Fruit fly (Drosophila melanogaster) whole organism, embryonic: ENCODE results near the gene AhcyL1.
A peak's percentile ranks its signal among the peaks of the same experiment; 100 is the strongest.

ENCODE experiments used
- B-H1 ChIP-seq: fragments of 200-800 bp; sonication (Bioruptor generic); IDR thresholded peaks from 3 replicates; pipeline ENCODE4 v1.3.6; 2022; ENCODE audit warnings: missing biosample characterization, missing genetic modification characterization
- BEAF-32 ChIP-seq: fragments of 200-800 bp; sonication (Bioruptor generic); optimal IDR thresholded peaks from 3 replicates; lab custom pipeline; 2017; ENCODE audit warnings: missing biosample characterization, missing genetic modification characterization, mild to moderate bottlenecking, moderate library complexity, missing genetic modification reagents
- CG10959 ChIP-seq: fragments of 200-800 bp; sonication (Bioruptor generic); IDR thresholded peaks from 2 replicates; pipeline ENCODE4 v1.3.6; 2022; ENCODE audit warnings: missing biosample characterization, missing genetic modification characterization
- CG12219 ChIP-seq: fragments of 200-800 bp; sonication (Bioruptor generic); optimal IDR thresholded peaks from 3 replicates; lab custom pipeline; 2018; ENCODE audit warnings: missing biosample characterization, mild to moderate bottlenecking, missing genetic modification characterization
- CG12744 ChIP-seq: fragments of 200-800 bp; sonication (Bioruptor generic); optimal IDR thresholded peaks from 2 replicates; lab custom pipeline; 2016; ENCODE audit warnings: missing biosample characterization, missing genetic modification characterization
- CG13123 ChIP-seq: fragments of 200-800 bp; sonication (Bioruptor generic); optimal IDR thresholded peaks from 2 replicates; lab custom pipeline; 2016; ENCODE audit warnings: missing biosample characterization, missing genetic modification characterization
- CG13624 ChIP-seq: fragments of 200-800 bp; sonication (Bioruptor generic); optimal IDR thresholded peaks from 2 replicates; lab custom pipeline; 2016; ENCODE audit warnings: missing biosample characterization, missing genetic modification characterization
- CG14667 ChIP-seq: fragments of 200-800 bp; sonication (Bioruptor generic); IDR thresholded peaks from 2 replicates; pipeline ENCODE4 v1.3.6; 2022; ENCODE audit warnings: missing biosample characterization, missing genetic modification characterization
- CG17186 ChIP-seq: fragments of 200-800 bp; sonication (Bioruptor generic); optimal IDR thresholded peaks from 3 replicates; lab custom pipeline; 2017; ENCODE audit warnings: missing biosample characterization, missing genetic modification reagents, missing genetic modification characterization
- CG17802 ChIP-seq: fragments of 200-800 bp; sonication (Bioruptor generic); optimal IDR thresholded peaks from 2 replicates; lab custom pipeline; 2018; ENCODE audit warnings: missing biosample characterization, mild to moderate bottlenecking, missing genetic modification characterization, moderate library complexity
- CG31441 ChIP-seq: fragments of 200-800 bp; sonication (Bioruptor generic); IDR thresholded peaks from 2 replicates; pipeline ENCODE4 v1.3.6; 2022; ENCODE audit warnings: missing biosample characterization, missing genetic modification characterization
- CG3995 ChIP-seq: fragments of 200-800 bp; sonication (Bioruptor generic); optimal IDR thresholded peaks from 3 replicates; lab custom pipeline; 2016; ENCODE audit warnings: missing biosample characterization, missing genetic modification characterization
- CG4282 ChIP-seq: fragments of 200-800 bp; sonication (Bioruptor generic); optimal IDR thresholded peaks from 2 replicates; lab custom pipeline; 2016; ENCODE audit warnings: missing biosample characterization, missing genetic modification characterization
- CG4404 ChIP-seq: fragments of 200-800 bp; sonication (Bioruptor generic); IDR thresholded peaks from 2 replicates; pipeline ENCODE4 v1.3.6; 2022; ENCODE audit warnings: missing biosample characterization, missing genetic modification characterization
- CG4820 ChIP-seq: fragments of 200-800 bp; sonication (Bioruptor generic); optimal IDR thresholded peaks from 3 replicates; lab custom pipeline; 2016; ENCODE audit warnings: missing biosample characterization, missing genetic modification characterization
- CG6254 ChIP-seq: fragments of 200-800 bp; sonication (Bioruptor generic); optimal IDR thresholded peaks from 3 replicates; lab custom pipeline; 2017; ENCODE audit warnings: mild to moderate bottlenecking, missing biosample characterization, missing genetic modification reagents, missing genetic modification characterization
- CG6654 ChIP-seq: fragments of 200-800 bp; sonication (Bioruptor generic); optimal IDR thresholded peaks from 2 replicates; lab custom pipeline; 2017; ENCODE audit warnings: missing biosample characterization, mild to moderate bottlenecking, missing genetic modification characterization
- CG7556 ChIP-seq: fragments of 200-800 bp; sonication (Bioruptor generic); optimal IDR thresholded peaks from 2 replicates; lab custom pipeline; 2017; ENCODE audit warnings: missing biosample characterization, mild to moderate bottlenecking, missing genetic modification characterization
- CG7745 ChIP-seq: fragments of 200-800 bp; sonication (Bioruptor generic); optimal IDR thresholded peaks from 2 replicates; lab custom pipeline; 2018; ENCODE audit warnings: missing biosample characterization, mild to moderate bottlenecking, missing genetic modification characterization, moderate library complexity
- CG8765 ChIP-seq: fragments of 200-800 bp; sonication (Bioruptor generic); IDR thresholded peaks from 2 replicates; pipeline ENCODE4 v1.3.6; 2022; ENCODE audit warnings: missing biosample characterization, missing genetic modification characterization
- CTCF ChIP-seq: fragments of 200-800 bp; sonication (Bioruptor generic); optimal IDR thresholded peaks from 2 replicates; lab custom pipeline; 2017; ENCODE audit warnings: missing biosample characterization, mild to moderate bottlenecking, missing genetic modification characterization, moderate library complexity
- HLH4C ChIP-seq: fragments of 200-800 bp; sonication (Bioruptor generic); IDR thresholded peaks from 3 replicates; pipeline ENCODE4 v1.3.6; 2022; ENCODE audit warnings: missing biosample characterization, missing genetic modification characterization; ENCODE audit not compliant: partially characterized antibody
- Hr78 ChIP-seq, 2 experiments: fragments of 200-800 bp in 1 of 2; fragments of >200 bp in 1 of 2; sonication (Bioruptor generic) in 1 of 2; optimal IDR thresholded peaks; 2 replicates each; lab custom pipeline; 2017 to 2019; ENCODE audit warnings: missing biosample characterization in 2 of 2, missing genetic modification characterization in 2 of 2, mild to moderate bottlenecking in 1 of 2, moderate library complexity in 1 of 2
- Jarid2 ChIP-seq: fragments of 200-800 bp; sonication (Bioruptor generic); optimal IDR thresholded peaks from 3 replicates; lab custom pipeline; 2017; ENCODE audit warnings: mild to moderate bottlenecking, missing biosample characterization, missing genetic modification reagents, missing genetic modification characterization
- NC2β ChIP-seq: fragments of 200-800 bp; sonication (Bioruptor generic); optimal IDR thresholded peaks from 2 replicates; lab custom pipeline; 2016; ENCODE audit warnings: missing biosample characterization, missing genetic modification characterization
- ara ChIP-seq: fragments of 200-800 bp; sonication (Bioruptor generic); IDR thresholded peaks from 2 replicates; pipeline ENCODE4 v1.3.6; 2022; ENCODE audit warnings: missing biosample characterization, missing genetic modification characterization
- br ChIP-seq: fragments of >200 bp; optimal IDR thresholded peaks from 2 replicates; lab custom pipeline; 2017
- cad ChIP-seq: fragments of >200 bp; optimal IDR thresholded peaks from 2 replicates; lab custom pipeline; 2017; ENCODE audit warnings: missing biosample characterization, missing genetic modification characterization
- cato ChIP-seq: fragments of 200-800 bp; sonication (Bioruptor generic); optimal IDR thresholded peaks from 2 replicates; lab custom pipeline; 2016; ENCODE audit warnings: missing biosample characterization, missing genetic modification characterization, borderline replicate concordance
- chif ChIP-seq, 2 experiments: fragments of 200-800 bp; sonication (Bioruptor generic); optimal IDR thresholded peaks; 3 replicates each; lab custom pipeline; 2016; ENCODE audit warnings: missing biosample characterization in 2 of 2, missing genetic modification characterization in 2 of 2
- dmrt99B ChIP-seq: fragments of 200-800 bp; sonication (Bioruptor generic); optimal IDR thresholded peaks from 2 replicates; lab custom pipeline; 2018; ENCODE audit warnings: missing biosample characterization, mild to moderate bottlenecking, missing genetic modification characterization, moderate library complexity
- eve ChIP-seq, 2 experiments: fragments of >200 bp; optimal IDR thresholded peaks; 2 replicates each; lab custom pipeline; 2017; ENCODE audit warnings: missing biosample characterization in 2 of 2, missing genetic modification characterization in 2 of 2
- gsb ChIP-seq: fragments of 200-800 bp; sonication (Bioruptor generic); IDR thresholded peaks from 2 replicates; pipeline ENCODE4 v1.3.6; 2022; ENCODE audit warnings: missing biosample characterization, missing genetic modification characterization
- her ChIP-seq: fragments of 200-800 bp; sonication (Bioruptor generic); optimal IDR thresholded peaks from 2 replicates; lab custom pipeline; 2016; ENCODE audit warnings: missing biosample characterization, missing genetic modification characterization
- jigr1 ChIP-seq: fragments of 200-800 bp; sonication (Bioruptor generic); IDR thresholded peaks from 3 replicates; pipeline ENCODE4 v1.3.6; 2022; ENCODE audit warnings: missing biosample characterization, missing genetic modification characterization
- jing ChIP-seq: fragments of 200-800 bp; sonication (Bioruptor generic); optimal IDR thresholded peaks from 2 replicates; lab custom pipeline; 2018; ENCODE audit warnings: missing biosample characterization, mild to moderate bottlenecking, missing genetic modification characterization
- knrl ChIP-seq: fragments of 200-800 bp; sonication (Bioruptor generic); IDR thresholded peaks from 3 replicates; pipeline ENCODE4 v1.3.6; 2022; ENCODE audit warnings: missing biosample characterization, missing genetic modification characterization; ENCODE audit not compliant: partially characterized antibody
- lab ChIP-seq: fragments of 200-800 bp; sonication (Bioruptor generic); optimal IDR thresholded peaks from 3 replicates; lab custom pipeline; 2017; ENCODE audit warnings: missing biosample characterization, missing genetic modification characterization, mild to moderate bottlenecking, moderate library complexity, missing genetic modification reagents
- nau ChIP-seq: fragments of 200-800 bp; sonication (Bioruptor generic); optimal IDR thresholded peaks from 3 replicates; lab custom pipeline; 2017; ENCODE audit warnings: missing biosample characterization, mild to moderate bottlenecking, missing genetic modification characterization, missing genetic modification reagents
- nom ChIP-seq: fragments of 200-800 bp; sonication (Bioruptor generic); optimal IDR thresholded peaks from 2 replicates; lab custom pipeline; 2017; ENCODE audit warnings: missing biosample characterization, missing genetic modification characterization, mild to moderate bottlenecking, moderate library complexity, missing genetic modification reagents
- oc ChIP-seq: fragments of 200-800 bp; sonication (Bioruptor generic); optimal IDR thresholded peaks from 2 replicates; lab custom pipeline; 2018; ENCODE audit warnings: missing biosample characterization, mild to moderate bottlenecking, missing genetic modification characterization, moderate library complexity
- phol ChIP-seq: fragments of 200-800 bp; sonication (Bioruptor generic); optimal IDR thresholded peaks from 3 replicates; lab custom pipeline; 2018; ENCODE audit warnings: missing biosample characterization, mild to moderate bottlenecking, missing genetic modification characterization, moderate library complexity
- pnt ChIP-seq: fragments of 200-800 bp; sonication (Bioruptor generic); optimal IDR thresholded peaks from 3 replicates; lab custom pipeline; 2016; ENCODE audit warnings: missing biosample characterization, missing genetic modification characterization
- pum ChIP-seq: fragments of 200-800 bp; sonication (Bioruptor generic); optimal IDR thresholded peaks from 2 replicates; lab custom pipeline; 2016; ENCODE audit warnings: missing biosample characterization, missing genetic modification characterization
- sens ChIP-seq: fragments of 200-800 bp; sonication (Bioruptor generic); peaks from one replicate; lab custom pipeline; 2016; ENCODE audit warnings: missing biosample characterization, missing genetic modification characterization
- sim ChIP-seq: fragments of 200-800 bp; sonication (Bioruptor generic); IDR thresholded peaks from 2 replicates; pipeline ENCODE4 v1.3.6; 2022; ENCODE audit warnings: missing biosample characterization, missing genetic modification characterization
- sob ChIP-seq: fragments of 200-800 bp; sonication (Bioruptor generic); IDR thresholded peaks from 2 replicates; pipeline ENCODE4 v1.3.6; 2022; ENCODE audit warnings: missing biosample characterization, missing genetic modification characterization
- stwl ChIP-seq: fragments of 200-800 bp; sonication (Bioruptor generic); optimal IDR thresholded peaks from 3 replicates; lab custom pipeline; 2018; ENCODE audit warnings: missing biosample characterization, mild to moderate bottlenecking, missing genetic modification characterization, moderate library complexity
- toy ChIP-seq: fragments of 200-800 bp; sonication (Bioruptor generic); IDR thresholded peaks from 2 replicates; pipeline ENCODE4 v1.3.6; 2022; ENCODE audit warnings: missing biosample characterization, missing genetic modification characterization
- vnd ChIP-seq: fragments of 200-800 bp; sonication (Bioruptor generic); IDR thresholded peaks from 3 replicates; pipeline ENCODE4 v1.3.6; 2022; ENCODE audit warnings: missing biosample characterization, missing genetic modification characterization; ENCODE audit not compliant: partially characterized antibody
- zen ChIP-seq: fragments of 200-800 bp; sonication (Bioruptor generic); optimal IDR thresholded peaks from 3 replicates; lab custom pipeline; 2018; ENCODE audit warnings: missing biosample characterization, mild to moderate bottlenecking, missing genetic modification characterization, moderate library complexity

AhcyL1 gene

dm6 chr3L:2805956-2806527 is 33.9 kb upstream of the AhcyL1 start (continued):
- TF ChIP-seq HLH4C (GFP tag; lab: Robert Waterston, UW) (no peak), BEAF-32 (no peak), CG14667 (GFP tag; lab: Robert Waterston, UW) (peak; percentile 87), gsb (GFP tag; lab: Robert Waterston, UW) (peak; percentile 85), eve (GFP tag; optimal IDR thresholded peaks at IDR 0.05; lab: Kevin White, UChicago) (no peak), CG7556 (GFP tag; lab: Kevin White, UChicago) (peak; percentile 28), oc (peak; percentile 33), dmrt99B (tag; lab: Kevin White, UChicago) (peak; percentile 83), jigr1 (peak; percentile 68; the same call in 2 of the 3 replicates), CG6254 (GFP tag; lab: Kevin White, UChicago) (peak; percentile 51), NC2β (GFP tag; lab: Kevin White, UChicago) (no peak), CG10959 (GFP tag; lab: Robert Waterston, UW) (peak; percentile 78), ara (GFP tag; lab: Robert Waterston, UW) (peak; percentile 93), phol (tag; lab: Kevin White, UChicago) (peak; percentile 67), B-H1 (GFP tag; lab: Robert Waterston, UW) (peak; percentile 83), CG17802 (peak; percentile 40), CG3995 (GFP tag; lab: Kevin White, UChicago) (peak; percentile 9), CG17186 (GFP tag; lab: Kevin White, UChicago) (peak; percentile 22), CG7745 (no peak), CG4820 (peak; percentile 68), zen (tag; lab: Kevin White, UChicago) (peak; percentile 75), br (no peak), Jarid2 (GFP tag; lab: Kevin White, UChicago) (peak; percentile 40), CG4404 (peak; percentile 75), CG31441 (peak; percentile 72), CTCF (GFP tag; lab: Kevin White, UChicago) (peak; percentile 6), Hr78 (GFP tag; optimal IDR thresholded peaks at IDR 0.05; lab: Kevin White, UChicago) (peak in 1 of 2 experiments; percentile 45), CG8765 (peak; percentile 68; the same call in 1 of the 2 replicates), CG13123 (GFP tag; lab: Kevin White, UChicago) (no peak), sens (GFP tag; lab: Kevin White, UChicago) (peak; percentile 97), pum (GFP tag; lab: Kevin White, UChicago) (peak; percentile 49), CG12744 (GFP tag; lab: Kevin White, UChicago) (no peak), stwl (tag; lab: Kevin White, UChicago) (no peak), cato (GFP tag; lab: Kevin White, UChicago) (no peak), sob (peak; percentile 89), knrl (GFP tag; lab: Robert Waterston, UW) (no peak), her (GFP tag; lab: Kevin White, UChicago) (no peak), CG12219 (GFP tag; lab: Kevin White, UChicago) (no peak), CG6654 (GFP tag; lab: Kevin White, UChicago) (peak; percentile 34), sim (GFP tag; lab: Robert Waterston, UW) (peak; percentile 85), toy (GFP tag; lab: Robert Waterston, UW) (peak; percentile 77), pnt (GFP tag; lab: Kevin White, UChicago) (peak; percentile 51), CG13624 (no peak), jing (GFP tag; lab: Kevin White, UChicago) (no peak), lab (GFP tag; lab: Kevin White, UChicago) (peak; percentile 78), chif (GFP tag; optimal IDR thresholded peaks at IDR 0.05; lab: Kevin White, UChicago) (no peak), vnd (GFP tag; lab: Robert Waterston, UW) (no peak), nau (GFP tag; lab: Kevin White, UChicago) (peak; percentile 58), CG4282 (no peak), nom (GFP tag; lab: Kevin White, UChicago) (peak; percentile 35), cad (GFP tag; lab: Kevin White, UChicago) (no peak)
